Fruit fly (Drosophila melanogaster) whole organism, embryonic: ENCODE results near the gene gfzf.

Source experiments
- Atf-2 ChIP-seq: fragments of 200-800 bp; sonication (Bioruptor generic); optimal IDR thresholded peaks from 2 replicates; lab custom pipeline; 2016; ENCODE audit warnings: missing biosample characterization, missing genetic modification characterization
- BtbVII ChIP-seq: fragments of 200-800 bp; sonication (Bioruptor generic); optimal IDR thresholded peaks from 3 replicates; lab custom pipeline; 2017; ENCODE audit warnings: missing biosample characterization, mild to moderate bottlenecking, missing genetic modification characterization
- CG14050 ChIP-seq: fragments of 200-800 bp; sonication (Bioruptor generic); IDR thresholded peaks from 3 replicates; pipeline ENCODE4 v1.3.6; 2022; ENCODE audit warnings: missing biosample characterization, missing genetic modification characterization
- CG17328 ChIP-seq: fragments of 200-800 bp; sonication (Bioruptor generic); IDR thresholded peaks from 2 replicates; pipeline ENCODE4 v1.3.6; 2022; ENCODE audit warnings: missing biosample characterization, missing genetic modification characterization
- CG18011 ChIP-seq: fragments of 200-800 bp; sonication (Bioruptor generic); optimal IDR thresholded peaks from 2 replicates; lab custom pipeline; 2017; ENCODE audit warnings: missing biosample characterization, missing genetic modification characterization, mild to moderate bottlenecking, moderate library complexity, missing genotype
- CG18764 ChIP-seq: fragments of 200-800 bp; sonication (Bioruptor generic); optimal IDR thresholded peaks from 3 replicates; lab custom pipeline; 2016; ENCODE audit warnings: missing biosample characterization, missing genetic modification characterization
- CG2199 ChIP-seq: fragments of 200-800 bp; sonication (Bioruptor generic); IDR thresholded peaks from 3 replicates; pipeline ENCODE4 v1.3.6; 2022; ENCODE audit warnings: missing biosample characterization, missing genetic modification characterization
- CG2678 ChIP-seq: fragments of 200-800 bp; sonication (Bioruptor generic); optimal IDR thresholded peaks from 3 replicates; lab custom pipeline; 2019; ENCODE audit warnings: missing biosample characterization, mild to moderate bottlenecking, missing genetic modification characterization, moderate library complexity
- CG2875 ChIP-seq: fragments of 200-800 bp; sonication (Bioruptor generic); optimal IDR thresholded peaks from 2 replicates; lab custom pipeline; 2017; ENCODE audit warnings: missing biosample characterization, mild to moderate bottlenecking, missing genetic modification characterization, missing genetic modification reagents
- CG3726 ChIP-seq: fragments of 200-800 bp; sonication (Bioruptor generic); IDR thresholded peaks from 3 replicates; pipeline ENCODE4, ENCODE4 v1.3.6; 2022; ENCODE audit warnings: missing biosample characterization, missing genetic modification characterization
- CG4360 ChIP-seq: fragments of 200-800 bp; sonication (Bioruptor generic); IDR thresholded peaks from 2 replicates; pipeline ENCODE4 v1.3.6; 2022; ENCODE audit warnings: missing biosample characterization, missing genetic modification characterization
- CG7745 ChIP-seq: fragments of 200-800 bp; sonication (Bioruptor generic); optimal IDR thresholded peaks from 2 replicates; lab custom pipeline; 2018; ENCODE audit warnings: missing biosample characterization, mild to moderate bottlenecking, missing genetic modification characterization, moderate library complexity
- CG7839 ChIP-seq: fragments of 200-800 bp; sonication (Bioruptor generic); optimal IDR thresholded peaks from 3 replicates; lab custom pipeline; 2018; ENCODE audit warnings: missing biosample characterization, mild to moderate bottlenecking, missing genetic modification characterization, moderate library complexity
- Deaf1 ChIP-seq: fragments of 200-800 bp; optimal IDR thresholded peaks from 3 replicates; lab custom pipeline; 2019; ENCODE audit warnings: missing biosample characterization, mild to moderate bottlenecking, missing genetic modification characterization, moderate library complexity
- Dip3 ChIP-seq: fragments of 200-800 bp; sonication (Bioruptor generic); optimal IDR thresholded peaks from 3 replicates; lab custom pipeline; 2016; ENCODE audit warnings: missing biosample characterization, missing genetic modification characterization
- Dp ChIP-seq: fragments of 200-800 bp; sonication (Bioruptor generic); optimal IDR thresholded peaks from 2 replicates; lab custom pipeline; 2018; ENCODE audit warnings: missing biosample characterization, mild to moderate bottlenecking, missing genetic modification characterization, moderate library complexity
- Fer2 ChIP-seq: fragments of 200-800 bp; sonication (Bioruptor generic); optimal IDR thresholded peaks from 2 replicates; lab custom pipeline; 2018; ENCODE audit warnings: missing biosample characterization, mild to moderate bottlenecking, missing genetic modification characterization, moderate library complexity
- HLH4C ChIP-seq: fragments of 200-800 bp; sonication (Bioruptor generic); IDR thresholded peaks from 3 replicates; pipeline ENCODE4 v1.3.6; 2022; ENCODE audit warnings: missing biosample characterization, missing genetic modification characterization; ENCODE audit not compliant: partially characterized antibody
- Hmr ChIP-seq: fragments of 200-800 bp; sonication (Bioruptor generic); optimal IDR thresholded peaks from 3 replicates; lab custom pipeline; 2017; ENCODE audit warnings: mild to moderate bottlenecking, missing biosample characterization, missing genetic modification reagents, missing genetic modification characterization
- MESR4 ChIP-seq: fragments of 200-800 bp; sonication (Bioruptor generic); optimal IDR thresholded peaks from 2 replicates; lab custom pipeline; 2018; ENCODE audit warnings: missing biosample characterization, mild to moderate bottlenecking, missing genetic modification characterization, moderate library complexity
- Mad ChIP-seq: fragments of 200-800 bp; sonication (Bioruptor generic); optimal IDR thresholded peaks from 2 replicates; lab custom pipeline; 2016; ENCODE audit warnings: missing biosample characterization, missing genetic modification characterization
- NK7.1 ChIP-seq: fragments of 200-800 bp; sonication (Bioruptor generic); optimal IDR thresholded peaks from 3 replicates; lab custom pipeline; 2016; ENCODE audit warnings: missing biosample characterization, missing genetic modification characterization
- Optix ChIP-seq: fragments of 200-800 bp; sonication (Bioruptor generic); IDR thresholded peaks from 3 replicates; pipeline ENCODE4 v1.3.6; 2022; ENCODE audit warnings: missing biosample characterization, missing genetic modification characterization
- Ptx1 ChIP-seq: fragments of 200-800 bp; sonication (Bioruptor generic); IDR thresholded peaks from 2 replicates; pipeline ENCODE4 v1.3.6; 2022; ENCODE audit warnings: missing biosample characterization, missing genetic modification characterization
- Six4 ChIP-seq: fragments of 200-800 bp; sonication (Bioruptor generic); optimal IDR thresholded peaks from 2 replicates; lab custom pipeline; 2016; ENCODE audit warnings: missing biosample characterization, missing genetic modification characterization
- bab2 ChIP-seq: fragments of 200-800 bp; sonication (Bioruptor generic); optimal IDR thresholded peaks from 2 replicates; lab custom pipeline; 2016; ENCODE audit warnings: missing biosample characterization, missing genetic modification characterization
- cas ChIP-seq: fragments of 200-800 bp; sonication (Bioruptor generic); IDR thresholded peaks from 2 replicates; pipeline ENCODE4 v1.3.6; 2022; ENCODE audit warnings: missing biosample characterization, missing genetic modification characterization
- crp ChIP-seq, 2 experiments: fragments of 200-800 bp; sonication (Bioruptor generic); optimal IDR thresholded peaks; 2 replicates in 1 of 2; 3 replicates in 1 of 2; lab custom pipeline; 2017; ENCODE audit warnings: missing biosample characterization in 2 of 2, missing genetic modification characterization in 2 of 2, mild to moderate bottlenecking in 1 of 2, moderate library complexity in 1 of 2
- dysf ChIP-seq: fragments of 200-800 bp; sonication (Bioruptor generic); IDR thresholded peaks from 3 replicates; pipeline ENCODE4 v1.3.6; 2022; ENCODE audit warnings: missing biosample characterization, missing genetic modification characterization
- eve ChIP-seq, 2 experiments: fragments of >200 bp; optimal IDR thresholded peaks; 2 replicates each; lab custom pipeline; 2017; ENCODE audit warnings: missing biosample characterization in 2 of 2, missing genetic modification characterization in 2 of 2
- grn ChIP-seq: fragments of 200-800 bp; sonication (Bioruptor generic); optimal IDR thresholded peaks from 3 replicates; lab custom pipeline; 2017; ENCODE audit warnings: missing biosample characterization, missing genetic modification characterization
- insv ChIP-seq, 2 experiments: fragments of 200-800 bp; sonication (Bioruptor generic); optimal IDR thresholded peaks; 3 replicates each; lab custom pipeline; 2016 to 2018; ENCODE audit warnings: missing biosample characterization in 2 of 2, missing genetic modification characterization in 2 of 2
- kay ChIP-seq: fragments of 200-800 bp; sonication (Bioruptor generic); optimal IDR thresholded peaks from 2 replicates; lab custom pipeline; 2016; ENCODE audit warnings: missing biosample characterization, missing genetic modification characterization
- knrl ChIP-seq: fragments of 200-800 bp; sonication (Bioruptor generic); IDR thresholded peaks from 3 replicates; pipeline ENCODE4 v1.3.6; 2022; ENCODE audit warnings: missing biosample characterization, missing genetic modification characterization; ENCODE audit not compliant: partially characterized antibody
- nau ChIP-seq: fragments of 200-800 bp; sonication (Bioruptor generic); optimal IDR thresholded peaks from 3 replicates; lab custom pipeline; 2017; ENCODE audit warnings: missing biosample characterization, mild to moderate bottlenecking, missing genetic modification characterization, missing genetic modification reagents
- nerfin-2 ChIP-seq: fragments of 200-800 bp; sonication (Bioruptor generic); IDR thresholded peaks from 2 replicates; pipeline ENCODE4 v1.3.6; 2022; ENCODE audit warnings: missing biosample characterization, missing genetic modification characterization; ENCODE audit not compliant: partially characterized antibody
- pnt ChIP-seq: fragments of 200-800 bp; sonication (Bioruptor generic); optimal IDR thresholded peaks from 3 replicates; lab custom pipeline; 2016; ENCODE audit warnings: missing biosample characterization, missing genetic modification characterization
- prd ChIP-seq, 3 experiments: fragments of >200 bp in 2 of 3; fragments of 200-800 bp in 1 of 3; sonication (Bioruptor generic) in 1 of 3; optimal IDR thresholded peaks in 2 of 3; IDR thresholded peaks in 1 of 3; 2 replicates in 2 of 3; 3 replicates in 1 of 3; pipeline versions ENCODE4 v1.3.6 to Lab custom; 2017 to 2022; ENCODE audit warnings: missing biosample characterization in 1 of 3, missing genetic modification characterization in 1 of 3
- repo ChIP-seq: fragments of 200-800 bp; sonication (Bioruptor generic); optimal IDR thresholded peaks from 2 replicates; lab custom pipeline; 2016; ENCODE audit warnings: missing biosample characterization, missing genetic modification characterization
- seq ChIP-seq: fragments of 200-800 bp; sonication (Bioruptor generic); IDR thresholded peaks from 2 replicates; pipeline ENCODE4 v1.3.6; 2022; ENCODE audit warnings: missing biosample characterization, missing genetic modification characterization
- shn ChIP-seq: fragments of 200-800 bp; sonication (Bioruptor generic); optimal IDR thresholded peaks from 3 replicates; lab custom pipeline; 2016; ENCODE audit warnings: missing biosample characterization, missing genetic modification characterization
- sima ChIP-seq: fragments of 200-800 bp; sonication (Bioruptor generic); optimal IDR thresholded peaks from 2 replicates; lab custom pipeline; 2016; ENCODE audit warnings: missing biosample characterization, missing genetic modification characterization
- tio ChIP-seq: fragments of 200-800 bp; sonication (Bioruptor generic); optimal IDR thresholded peaks from 2 replicates; lab custom pipeline; 2017; ENCODE audit warnings: missing biosample characterization, missing genetic modification characterization, inconsistent platforms
- tll ChIP-seq, 2 experiments: fragments of 200-800 bp in 1 of 2; fragments of >200 bp in 1 of 2; sonication (Bioruptor generic) in 1 of 2; optimal IDR thresholded peaks; 2 replicates each; lab custom pipeline; 2017 to 2019; ENCODE audit warnings: missing biosample characterization in 2 of 2, missing genetic modification characterization in 2 of 2, mild to moderate bottlenecking in 1 of 2, moderate library complexity in 1 of 2
- tna ChIP-seq: fragments of 200-800 bp; sonication (Bioruptor generic); IDR thresholded peaks from 2 replicates; pipeline ENCODE4 v1.3.6; 2022; ENCODE audit warnings: missing biosample characterization, missing genetic modification characterization; ENCODE audit not compliant: partially characterized antibody
- vfl ChIP-seq: fragments of 200-800 bp; sonication (Bioruptor generic); optimal IDR thresholded peaks from 2 replicates; lab custom pipeline; 2016; ENCODE audit warnings: missing biosample characterization, missing genetic modification characterization

Gene gfzf

dm6 chr3R:7123073-7123572, 27.6 kb downstream of the gfzf start (continued):
- TF ChIP-seq Atf-2 (GFP tag; lab: Kevin White, UChicago) (no peak), Optix (GFP tag; lab: Robert Waterston, UW) (no peak), HLH4C (GFP tag; lab: Robert Waterston, UW) (peak; percentile 10; the same call in 1 of the 3 replicates), Mad (GFP tag; lab: Kevin White, UChicago) (no peak), Fer2 (tag; lab: Kevin White, UChicago) (no peak), seq (0 out of 2 replicates have a peak, but pooled peaks have one; percentile 12), CG4360 (GFP tag; lab: Robert Waterston, UW) (no peak), Hmr (no peak)

- no peak for TF ChIP-seq dysf (GFP tag; lab: Robert Waterston, UW)
- peak; percentile 37 to 90 for TF ChIP-seq insv (GFP tag; optimal IDR thresholded peaks at IDR 0.05; lab: Kevin White, UChicago)
- no peak for TF ChIP-seq sima (GFP tag; lab: Kevin White, UChicago)
- no peak for TF ChIP-seq nau
- TF ChIP-seq CG3726 (GFP tag; lab: Robert Waterston, UW), result no peak
- no peak for TF ChIP-seq nerfin-2 (GFP tag; lab: Robert Waterston, UW)
- no peak for TF ChIP-seq CG2875
- no peak for TF ChIP-seq CG14050
- TF ChIP-seq Dip3 (GFP tag; lab: Kevin White, UChicago), result no peak
- TF ChIP-seq Deaf1 (tag; lab: Kevin White, UChicago), result no peak
- peak in 1 of 2 experiments; percentile 18 for TF ChIP-seq tll (GFP tag; optimal IDR thresholded peaks at IDR 0.05; lab: Kevin White, UChicago)
- no peak for TF ChIP-seq tio (GFP tag; lab: Kevin White, UChicago)
- no peak for TF ChIP-seq bab2
- TF ChIP-seq Ptx1 (GFP tag; lab: Robert Waterston, UW), result 0 out of 2 replicates have a peak, but pooled peaks have one; percentile 23
- TF ChIP-seq CG18011, result peak; percentile 6
- TF ChIP-seq CG7745 (tag; lab: Kevin White, UChicago), result no peak
- TF ChIP-seq repo (GFP tag; lab: Kevin White, UChicago), result no peak
- no peak for TF ChIP-seq CG2678
- TF ChIP-seq prd (optimal IDR thresholded peaks at IDR 0.05; lab: Kevin White, UChicago), result no peak
- no peak for TF ChIP-seq prd (GFP tag; IDR thresholded peaks at IDR 0.05; lab: Robert Waterston, UW)
- no peak for TF ChIP-seq NK7.1 (GFP tag; lab: Kevin White, UChicago)
- TF ChIP-seq eve (GFP tag; optimal IDR thresholded peaks at IDR 0.05; lab: Kevin White, UChicago), result no peak
- no peak for TF ChIP-seq cas
- no peak for TF ChIP-seq Dp
- TF ChIP-seq CG2199 (GFP tag; lab: Robert Waterston, UW), result peak; percentile 31; the same call in 1 of the 3 replicates
- TF ChIP-seq CG7839 (tag; lab: Kevin White, UChicago), result no peak
- no peak for TF ChIP-seq Six4 (GFP tag; lab: Kevin White, UChicago)
- no peak for TF ChIP-seq vfl (GFP tag; lab: Kevin White, UChicago)
- no peak for TF ChIP-seq MESR4 (GFP tag; lab: Kevin White, UChicago)
- no peak for TF ChIP-seq grn (GFP tag; lab: Kevin White, UChicago)
- no peak for TF ChIP-seq CG17328 (GFP tag; lab: Robert Waterston, UW)
- no peak for TF ChIP-seq pnt (GFP tag; lab: Kevin White, UChicago)
- TF ChIP-seq CG18764 (GFP tag; lab: Kevin White, UChicago), result peak; percentile 12
- TF ChIP-seq shn (GFP tag; lab: Kevin White, UChicago), result no peak
- TF ChIP-seq crp (GFP tag; optimal IDR thresholded peaks at IDR 0.05; lab: Kevin White, UChicago), result no peak
- TF ChIP-seq Optix (GFP tag; lab: Robert Waterston, UW), result no peak
- TF ChIP-seq kay (GFP tag; lab: Kevin White, UChicago), result no peak
- TF ChIP-seq tna, result no peak
- no peak for TF ChIP-seq BtbVII
- no peak for TF ChIP-seq knrl
Measured at dm6 chr3R:7122172-7123072, 28.3 kb downstream of the gfzf start.
